Worm (Caenorhabditis elegans) whole organism, early embryonic: ENCODE measurements around the gene srt-22.
"Not testable (repeated sequence)": the region's sequence is repeated elsewhere in the genome, so short reads cannot be mapped to it uniquely, and the experiment has no call there.

Experiments used
- B0310.2 ChIP-seq: sonication (generic microtip); optimal IDR thresholded peaks from 2 replicates; lab custom pipeline; 2016; ENCODE audit warnings: mild to moderate bottlenecking, missing genetic modification characterization, missing compliant biosample characterization
- aly-1 ChIP-seq: sonication (generic microtip); optimal IDR thresholded peaks from 2 replicates; lab custom pipeline; 2016; ENCODE audit warnings: missing genetic modification characterization, missing compliant biosample characterization
- ama-1 ChIP-seq: fragments of 150-350 bp; optimal IDR thresholded peaks from 2 replicates; lab custom pipeline; 2014
- ceh-36 ChIP-seq: sonication (generic microtip); optimal IDR thresholded peaks from 2 replicates; lab custom pipeline; 2016; ENCODE audit warnings: missing genetic modification characterization, inconsistent platforms, missing compliant biosample characterization
- ets-7 ChIP-seq: sonication (generic microtip); optimal IDR thresholded peaks from 2 replicates; lab custom pipeline; 2016; ENCODE audit warnings: missing genotype, missing genetic modification characterization, missing compliant biosample characterization
- flt-1 ChIP-seq: fragments of 200-800 bp; sonication (Bioruptor generic); IDR thresholded peaks from 2 replicates; pipeline ENCODE4 v1.3.6; 2022; ENCODE audit warnings: missing genetic modification characterization, missing compliant biosample characterization
- hmbx-1 ChIP-seq: sonication (generic microtip); optimal IDR thresholded peaks from 2 replicates; lab custom pipeline; 2016; ENCODE audit warnings: mild to moderate bottlenecking, missing genetic modification characterization, missing compliant biosample characterization
- pes-1 ChIP-seq: fragments of 200-800 bp; sonication (Bioruptor generic); IDR thresholded peaks from 2 replicates; pipeline ENCODE4 v1.3.6; 2022; ENCODE audit warnings: missing genetic modification reagents, missing genetic modification characterization, missing compliant biosample characterization
- scrt-1 ChIP-seq: fragments of 200-800 bp; sonication (Bioruptor generic); IDR thresholded peaks from 2 replicates; pipeline ENCODE4 v1.3.6; 2022; ENCODE audit warnings: missing genetic modification characterization, missing compliant biosample characterization
- tbx-11 ChIP-seq: fragments of 200-800 bp; sonication (Bioruptor generic); IDR thresholded peaks from 2 replicates; pipeline ENCODE4 v1.3.6; 2022; ENCODE audit warnings: missing genetic modification characterization, missing compliant biosample characterization
- tbx-37 ChIP-seq: fragments of 200-800 bp; sonication (Bioruptor generic); conservative IDR thresholded peaks from 2 replicates; pipeline ENCODE4 v1.3.6; 2022; ENCODE audit warnings: missing genetic modification reagents, missing genetic modification characterization, missing compliant biosample characterization

DNA sequence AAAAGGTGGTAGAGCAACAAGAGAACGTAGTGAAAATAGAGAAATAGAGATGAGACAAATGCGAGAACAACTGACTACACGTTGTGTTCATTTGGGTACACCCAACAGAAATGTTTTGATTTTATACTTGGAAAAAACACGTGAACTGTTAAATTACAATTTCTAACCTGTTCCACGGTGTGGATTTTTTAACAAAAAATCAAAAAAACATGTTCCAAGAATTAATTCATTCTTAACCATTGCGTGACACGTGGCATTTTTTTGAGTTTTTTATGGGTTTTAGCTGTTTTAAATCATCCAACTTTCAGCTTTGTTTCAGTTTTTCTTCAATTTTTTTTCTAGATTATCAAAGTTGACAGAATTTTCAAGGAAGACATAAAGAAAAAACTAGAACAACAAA, 45.7 kb upstream of the srt-22 start, which contains the start of gene ech-1.1:
- TF ChIP-seq ama-1 (lab: Kevin White, UChicago); tbx-37 (GFP tag; lab: Robert Waterston, UW); pes-1; B0310.2 (tag; lab: Kevin White, UChicago); flt-1 (GFP tag; lab: Robert Waterston, UW); hmbx-1 (tag; lab: Kevin White, UChicago); scrt-1; ceh-36 (tag; lab: Kevin White, UChicago); ets-7 (tag; lab: Kevin White, UChicago); aly-1 (tag; lab: Kevin White, UChicago); tbx-11: not testable (repeated sequence)
